Fruit fly (Drosophila melanogaster): ENCODE measurements around the gene MnM.
A peak's percentile ranks its signal among the peaks of the same experiment; 100 is the strongest.

MnM gene

dm6 chr3L:3194059-3194458 lies 15.7 kb upstream of the MnM start (continued):
- TF ChIP-seq CG17186 (GFP tag; optimal IDR thresholded peaks at IDR 0.05) (peak; percentile 47), NFAT (GFP tag; IDR thresholded peaks at IDR 0.05) (peak; percentile 87), wdn (GFP tag; IDR thresholded peaks at IDR 0.05) (peak; percentile 73), bsh (GFP tag; optimal IDR thresholded peaks at IDR 0.05) (peak; percentile 96 to 97), tap (tag; optimal IDR thresholded peaks at IDR 0.05) (peak; percentile 92), kah (GFP tag; optimal IDR thresholded peaks at IDR 0.05) (peak; percentile 88), her (GFP tag; optimal IDR thresholded peaks at IDR 0.05) (no peak), CG12104 (GFP tag; optimal IDR thresholded peaks at IDR 0.05) (peak; percentile 89), gcm2 (GFP tag; optimal IDR thresholded peaks at IDR 0.05) (peak; percentile 9), CG10565 (GFP tag; optimal IDR thresholded peaks at IDR 0.05) (peak; percentile 57), CG12219 (GFP tag; optimal IDR thresholded peaks at IDR 0.05) (peak; percentile 92), Mes4 (GFP tag; optimal IDR thresholded peaks at IDR 0.05) (peak; percentile 8), scrt (GFP tag; optimal IDR thresholded peaks at IDR 0.05) (peak; percentile 87), Dip3 (GFP tag; optimal IDR thresholded peaks at IDR 0.05) (peak; percentile 61), vnd (GFP tag; IDR thresholded peaks at IDR 0.05; ENCODE audit: partially characterized antibody) (no peak), zfh2 (GFP tag; optimal IDR thresholded peaks at IDR 0.05) (peak; percentile 14), ind (GFP tag; optimal IDR thresholded peaks at IDR 0.05) (peak; percentile 88), mld (GFP tag; IDR thresholded peaks at IDR 0.05; ENCODE audit: partially characterized antibody) (no peak), ham (GFP tag; IDR thresholded peaks at IDR 0.05) (no peak), CG6765 (GFP tag; optimal IDR thresholded peaks at IDR 0.05) (peak; percentile 86), CG9437 (GFP tag; optimal IDR thresholded peaks at IDR 0.05) (peak; percentile 84), ab (GFP tag; optimal IDR thresholded peaks at IDR 0.05) (no peak), CG11398 (GFP tag; optimal IDR thresholded peaks at IDR 0.05) (peak; percentile 13), CkIIα-i1 (GFP tag; IDR thresholded peaks at IDR 0.05) (0 out of 2 replicates have a peak, but pooled peaks have one; percentile 15), NC2β (GFP tag; optimal IDR thresholded peaks at IDR 0.05) (peak; percentile 43), ci (GFP tag; IDR thresholded peaks at IDR 0.05) (peak; percentile 97), crp (GFP tag; optimal IDR thresholded peaks at IDR 0.05) (peak in 1 of 2 experiments; percentile 53), HmgZ (tag; optimal IDR thresholded peaks at IDR 0.05) (peak; percentile 92), sc (optimal IDR thresholded peaks at IDR 0.05) (no peak), sc (GFP tag; optimal IDR thresholded peaks at IDR 0.05) (peak; percentile 91), ato (GFP tag; IDR thresholded peaks at IDR 0.05; ENCODE audit: partially characterized antibody) (no peak), sna (GFP tag; IDR thresholded peaks at IDR 0.05; ENCODE audit: partially characterized antibody) (no peak), CG2712 (tag; optimal IDR thresholded peaks at IDR 0.05) (peak; percentile 95), disco-r (GFP tag; optimal IDR thresholded peaks at IDR 0.05) (peak; percentile 28), jigr1 (GFP tag; IDR thresholded peaks at IDR 0.05) (peak; percentile 90), repo (GFP tag; optimal IDR thresholded peaks at IDR 0.05) (peak; percentile 48), Oaz (GFP tag; IDR thresholded peaks at IDR 0.05) (peak; percentile 86), Lpt (GFP tag; optimal IDR thresholded peaks at IDR 0.05) (no peak), Hmx (GFP tag; optimal IDR thresholded peaks at IDR 0.05) (no peak), C15 (GFP tag; IDR thresholded peaks at IDR 0.05) (peak; percentile 79; the same call in 2 of the 3 replicates), CG4424 (GFP tag; optimal IDR thresholded peaks at IDR 0.05) (peak; percentile 88), Six4 (GFP tag; optimal IDR thresholded peaks at IDR 0.05) (peak; percentile 91), ERR (GFP tag; optimal IDR thresholded peaks at IDR 0.05) (peak; percentile 50), wor (GFP tag; IDR thresholded peaks at IDR 0.05) (peak; percentile 84), CG5180 (GFP tag; optimal IDR thresholded peaks at IDR 0.05) (peak; percentile 80), CG4730 (GFP tag; IDR thresholded peaks at IDR 0.05) (peak; percentile 90), CG16779 (GFP tag; IDR thresholded peaks at IDR 0.05) (peak; percentile 84; the same call in 1 of the 2 replicates), HmgD (GFP tag; optimal IDR thresholded peaks at IDR 0.05) (no peak), Antp (GFP tag; optimal IDR thresholded peaks at IDR 0.05) (peak; percentile 39), Ada2b (GFP tag; IDR thresholded peaks at IDR 0.05) (peak; percentile 95), Gsc (GFP tag; IDR thresholded peaks at IDR 0.05) (peak; percentile 86), slp2 (GFP tag; optimal IDR thresholded peaks at IDR 0.05) (peak; percentile 50)
